Fruit fly (Drosophila melanogaster) whole organism, wandering third instar larva: ENCODE measurements around the gene eIF5B.

Experiments
- Abd-B ChIP-seq: fragments of >200 bp; optimal IDR thresholded peaks from 2 replicates; lab custom pipeline; 2017; ENCODE audit warnings: missing biosample characterization, missing genetic modification characterization
- CG32264 ChIP-seq: fragments of 200-800 bp; sonication (Bioruptor generic); optimal IDR thresholded peaks from 2 replicates; lab custom pipeline; 2016; ENCODE audit warnings: missing biosample characterization, missing genetic modification characterization
- CG9705 ChIP-seq: fragments of 200-800 bp; sonication (Bioruptor generic); optimal IDR thresholded peaks from 2 replicates; lab custom pipeline; 2018; ENCODE audit warnings: missing biosample characterization, mild to moderate bottlenecking, missing genetic modification characterization
- CrebA ChIP-seq: fragments of 200-800 bp; sonication (Bioruptor generic); optimal IDR thresholded peaks from 2 replicates; lab custom pipeline; 2016; ENCODE audit warnings: missing biosample characterization, mild to moderate bottlenecking, missing genetic modification characterization, borderline replicate concordance
- Dfd ChIP-seq: fragments of >200 bp; optimal IDR thresholded peaks from 2 replicates; lab custom pipeline; 2017; ENCODE audit warnings: missing biosample characterization, missing genetic modification characterization
- Dif ChIP-seq: fragments of 200-275, 200-300 bp; sonication (Bioruptor generic); optimal IDR thresholded peaks from 2 replicates; lab custom pipeline; 2018; ENCODE audit warnings: missing biosample characterization, missing genetic modification characterization; ENCODE audit not compliant: partially characterized antibody
- GATAd ChIP-seq: sonication (Bioruptor generic); optimal IDR thresholded peaks from 2 replicates; lab custom pipeline; 2016; ENCODE audit warnings: missing biosample characterization, missing genetic modification characterization
- HLH106 ChIP-seq: fragments of 200-800 bp; optimal IDR thresholded peaks from 3 replicates; lab custom pipeline; 2019; ENCODE audit warnings: missing biosample characterization, mild to moderate bottlenecking, missing genetic modification characterization, moderate library complexity
- Hnf4 ChIP-seq: fragments of 200-800 bp; sonication (Bioruptor generic); optimal IDR thresholded peaks from 2 replicates; lab custom pipeline; 2016; ENCODE audit warnings: missing biosample characterization, mild to moderate bottlenecking, missing genetic modification characterization
- Hr78 ChIP-seq: fragments of >200 bp; optimal IDR thresholded peaks from 2 replicates; lab custom pipeline; 2017; ENCODE audit warnings: missing biosample characterization, missing genetic modification characterization
- Hr83 ChIP-seq: fragments of 200-300 bp; sonication (Bioruptor generic); optimal IDR thresholded peaks from 2 replicates; lab custom pipeline; 2016; ENCODE audit warnings: missing biosample characterization, mild to moderate bottlenecking, missing genetic modification characterization, moderate library complexity; ENCODE audit not compliant: poor library complexity, severe bottlenecking
- Jra ChIP-seq: sonication (Bioruptor generic); optimal IDR thresholded peaks from 2 replicates; lab custom pipeline; 2016; ENCODE audit warnings: missing biosample characterization, missing genetic modification characterization
- Mio ChIP-seq: sonication (Bioruptor generic); optimal IDR thresholded peaks from 2 replicates; lab custom pipeline; 2016; ENCODE audit warnings: missing biosample characterization, missing genetic modification characterization
- Myc ChIP-seq: fragments of >200 bp; optimal IDR thresholded peaks from 2 replicates; lab custom pipeline; 2017
- N ChIP-seq: fragments of >200 bp; optimal IDR thresholded peaks from 2 replicates; lab custom pipeline; 2018; ENCODE audit warnings: missing biosample characterization, missing external identifiers, missing genetic modification characterization
- OdsH ChIP-seq: fragments of 200-800 bp; sonication (Bioruptor generic); optimal IDR thresholded peaks from 2 replicates; lab custom pipeline; 2016; ENCODE audit warnings: missing biosample characterization, mild to moderate bottlenecking, missing genetic modification characterization
- Rel ChIP-seq, 2 experiments: fragments of 200-800 bp; sonication (Bioruptor generic) in 1 of 2; optimal IDR thresholded peaks; 2 replicates in 1 of 2; 3 replicates in 1 of 2; lab custom pipeline; 2016 to 2019; ENCODE audit warnings: mild to moderate bottlenecking in 2 of 2, missing biosample characterization in 2 of 2, missing genetic modification characterization in 2 of 2, moderate library complexity in 1 of 2
- Sp1 ChIP-seq: fragments of 200-800 bp; sonication (Bioruptor generic); optimal IDR thresholded peaks from 3 replicates; lab custom pipeline; 2019; ENCODE audit warnings: missing biosample characterization, mild to moderate bottlenecking, missing genetic modification characterization, moderate library complexity
- Vsx2 ChIP-seq: fragments of 200-300, 225-300 bp; sonication (Bioruptor generic); optimal IDR thresholded peaks from 2 replicates; lab custom pipeline; 2018; ENCODE audit warnings: missing biosample characterization, missing genetic modification characterization; ENCODE audit not compliant: partially characterized antibody
- br ChIP-seq: fragments of 200-800 bp; sonication (Bioruptor generic); optimal IDR thresholded peaks from 2 replicates; lab custom pipeline; 2016; ENCODE audit warnings: missing biosample characterization, missing genetic modification characterization
- brk ChIP-seq: fragments of 200-800 bp; sonication (Bioruptor generic); optimal IDR thresholded peaks from 2 replicates; lab custom pipeline; 2016; ENCODE audit warnings: missing biosample characterization, mild to moderate bottlenecking, missing genetic modification characterization
- dl ChIP-seq, 2 experiments: fragments of 175-275, 200-275 bp in 1 of 2; fragments of 200-275 bp in 1 of 2; sonication (Bioruptor generic); optimal IDR thresholded peaks; lab custom pipeline; 2018; ENCODE audit warnings: mild to moderate bottlenecking in 2 of 2, missing biosample characterization in 2 of 2, missing genetic modification characterization in 2 of 2, moderate library complexity in 2 of 2; ENCODE audit not compliant: partially characterized antibody in 2 of 2, insufficient read depth in 1 of 2
- dmrt93B ChIP-seq: fragments of 200-800 bp; sonication (Bioruptor generic); optimal IDR thresholded peaks from 2 replicates; lab custom pipeline; 2018; ENCODE audit warnings: missing biosample characterization, mild to moderate bottlenecking, missing genetic modification characterization
- dsf ChIP-seq: sonication (Bioruptor generic); optimal IDR thresholded peaks from 2 replicates; lab custom pipeline; 2016; ENCODE audit warnings: missing biosample characterization, missing genetic modification characterization, borderline replicate concordance
- ey ChIP-seq: fragments of 200-800 bp; sonication (Bioruptor generic); optimal IDR thresholded peaks from 2 replicates; lab custom pipeline; 2016; ENCODE audit warnings: missing biosample characterization, missing genetic modification characterization
- foxo ChIP-seq, 2 experiments: fragments of 200-800 bp; sonication (Bioruptor generic); optimal IDR thresholded peaks; 2 replicates in 1 of 2; 3 replicates in 1 of 2; lab custom pipeline; 2016 to 2017; ENCODE audit warnings: missing biosample characterization in 2 of 2, missing genetic modification characterization in 2 of 2
- fru ChIP-seq: fragments of 200-800 bp; sonication (Bioruptor generic); optimal IDR thresholded peaks from 3 replicates; lab custom pipeline; 2016; ENCODE audit warnings: missing biosample characterization, mild to moderate bottlenecking, missing genetic modification characterization
- h ChIP-seq: fragments of 200-800 bp; sonication (Bioruptor generic); optimal IDR thresholded peaks from 3 replicates; lab custom pipeline; 2016; ENCODE audit warnings: missing biosample characterization, mild to moderate bottlenecking, missing genetic modification characterization
- jim ChIP-seq: fragments of 175-275, 200-325 bp; sonication (Bioruptor generic); optimal IDR thresholded peaks from 2 replicates; lab custom pipeline; 2016; ENCODE audit warnings: missing biosample characterization, mild to moderate bottlenecking, missing genetic modification characterization
- lola ChIP-seq: fragments of >200 bp; optimal IDR thresholded peaks from 2 replicates; lab custom pipeline; 2017; ENCODE audit warnings: missing biosample characterization, missing genetic modification characterization
- pan ChIP-seq: fragments of >200 bp; optimal IDR thresholded peaks from 2 replicates; lab custom pipeline; 2017
- psq ChIP-seq: fragments of 200-800 bp; sonication (Bioruptor generic); optimal IDR thresholded peaks from 3 replicates; lab custom pipeline; 2017; ENCODE audit warnings: missing biosample characterization, mild to moderate bottlenecking, missing genetic modification characterization, moderate library complexity
- rgr ChIP-seq: fragments of 200-800 bp; sonication (Bioruptor generic); optimal IDR thresholded peaks from 3 replicates; lab custom pipeline; 2016; ENCODE audit warnings: missing biosample characterization, mild to moderate bottlenecking, missing genetic modification characterization
- sage ChIP-seq: fragments of 200-800 bp; sonication (Bioruptor generic); optimal IDR thresholded peaks from 2 replicates; lab custom pipeline; 2016; ENCODE audit warnings: missing biosample characterization, mild to moderate bottlenecking, missing genetic modification characterization
- sv ChIP-seq: fragments of 200-800 bp; sonication (Bioruptor generic); optimal IDR thresholded peaks from 3 replicates; lab custom pipeline; 2016; ENCODE audit warnings: missing biosample characterization, missing genetic modification characterization
- tai ChIP-seq: sonication (Bioruptor generic); optimal IDR thresholded peaks from 2 replicates; lab custom pipeline; 2016; ENCODE audit warnings: missing biosample characterization, missing genetic modification characterization
- usp ChIP-seq: fragments of >200 bp; optimal IDR thresholded peaks from 2 replicates; lab custom pipeline; 2017; ENCODE audit warnings: missing biosample characterization, missing genetic modification characterization
- woc ChIP-seq: sonication (Bioruptor generic); optimal IDR thresholded peaks from 2 replicates; lab custom pipeline; 2016; ENCODE audit warnings: missing biosample characterization, mild to moderate bottlenecking, missing genetic modification characterization

Gene eIF5B

DNA sequence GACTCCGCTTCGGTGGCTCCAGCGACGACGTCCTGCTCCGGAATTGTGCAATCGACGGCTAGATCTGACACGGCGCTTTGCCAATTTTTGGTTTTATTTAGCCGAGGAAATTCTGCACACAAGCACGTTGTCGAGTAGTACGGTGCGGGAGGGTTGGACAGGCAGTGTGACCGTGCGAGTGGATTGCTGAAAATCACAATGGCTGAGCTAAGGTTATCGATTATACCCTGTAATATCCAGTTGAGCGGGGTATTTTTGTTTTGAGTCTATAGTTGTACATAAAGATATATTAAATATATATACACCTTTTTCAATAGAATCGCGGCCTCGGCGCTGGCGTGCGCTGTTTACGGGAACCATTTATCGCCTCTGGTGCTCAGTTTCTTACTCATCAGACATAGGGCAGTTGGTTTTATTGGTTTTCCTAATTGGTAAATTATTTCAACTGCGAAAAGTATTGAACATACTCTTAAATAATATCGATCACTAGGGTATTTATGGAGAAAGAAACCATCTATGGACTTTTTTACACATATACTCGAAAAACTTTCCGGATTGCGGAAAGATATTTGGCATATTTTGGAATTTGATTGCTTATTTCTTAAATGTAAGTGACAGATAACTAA, at the start of gene eIF5B:
eIF5B (minus strand) TSS at position 576 of the 626 bp plus-strand sequence.
- TF ChIP-seq lola (GFP tag; lab: Kevin White, UChicago) (no peak), h (peak; percentile 58), Mio (no peak), Jra (GFP tag; lab: Kevin White, UChicago) (no peak), tai (GFP tag; lab: Kevin White, UChicago) (no peak), dsf (no peak), psq (GFP tag; lab: Kevin White, UChicago) (peak; percentile 73), Hr83 (GFP tag; lab: Kevin White, UChicago) (no peak), N (no peak), br (GFP tag; lab: Kevin White, UChicago) (peak; percentile 62), Dif (GFP tag; lab: Kevin White, UChicago) (no peak), GATAd (GFP tag; lab: Kevin White, UChicago) (no peak), ey (GFP tag; lab: Kevin White, UChicago) (peak; percentile 51), Hnf4 (GFP tag; lab: Kevin White, UChicago) (no peak), Rel (GFP tag; optimal IDR thresholded peaks at IDR 0.05; lab: Kevin White, UChicago) (no peak), Rel (tag; optimal IDR thresholded peaks at IDR 0.05; lab: Kevin White, UChicago) (peak; percentile 65), sv (GFP tag; lab: Kevin White, UChicago) (peak; percentile 49), fru (GFP tag; lab: Kevin White, UChicago) (peak; percentile 67), dl (GFP tag; optimal IDR thresholded peaks at IDR 0.05; lab: Kevin White, UChicago; ENCODE audit: insufficient read depth in 1 of 2, partially characterized antibody in 2 of 2) (no peak), OdsH (peak; percentile 67), pan (lab: Kevin White, UChicago) (peak; percentile 71), CG9705 (peak; percentile 17), Hr78 (GFP tag; lab: Kevin White, UChicago) (no peak), Sp1 (GFP tag; lab: Kevin White, UChicago) (peak; percentile 83), CG32264 (GFP tag; lab: Kevin White, UChicago) (no peak), CrebA (no peak), usp (GFP tag; lab: Kevin White, UChicago) (no peak), woc (GFP tag; lab: Kevin White, UChicago) (peak; percentile 66), foxo (GFP tag; optimal IDR thresholded peaks at IDR 0.05; lab: Kevin White, UChicago) (peak in 1 of 2 experiments; percentile 80), dmrt93B (GFP tag; lab: Kevin White, UChicago) (peak; percentile 67), sage (GFP tag; lab: Kevin White, UChicago) (no peak), rgr (peak; percentile 78), Myc (lab: Kevin White, UChicago) (no peak), brk (GFP tag; lab: Kevin White, UChicago) (no peak), Vsx2 (GFP tag; lab: Kevin White, UChicago) (no peak), HLH106 (tag; lab: Kevin White, UChicago) (peak; percentile 81), jim (GFP tag; lab: Kevin White, UChicago) (no peak), Abd-B (GFP tag; lab: Kevin White, UChicago) (no peak), Dfd (GFP tag; lab: Kevin White, UChicago) (no peak)

DNA sequence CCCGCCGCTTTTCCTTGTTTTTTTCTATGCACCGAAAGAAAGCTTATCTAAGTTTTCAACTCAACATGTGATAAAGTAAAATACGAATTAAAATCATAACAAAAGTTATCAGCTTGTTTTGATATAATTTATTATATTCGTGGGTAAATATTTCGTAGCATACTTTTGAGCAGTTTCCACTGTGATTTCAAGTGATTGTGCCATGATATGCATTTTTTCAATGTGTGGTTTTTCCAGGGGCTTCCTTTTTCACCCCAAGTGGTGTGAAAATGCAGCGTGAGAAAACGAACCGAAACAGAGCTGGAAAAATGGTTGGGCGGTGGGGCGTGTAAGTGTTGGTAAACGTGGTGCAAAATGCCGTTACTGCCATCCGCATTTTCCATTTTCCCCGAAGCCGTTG, 42.5 kb upstream of the eIF5B start:
- TF ChIP-seq rgr, result no peak
- no peak for TF ChIP-seq sv (GFP tag; lab: Kevin White, UChicago)
- TF ChIP-seq jim (GFP tag; lab: Kevin White, UChicago), result no peak
- no peak for TF ChIP-seq dl (GFP tag; optimal IDR thresholded peaks at IDR 0.05; lab: Kevin White, UChicago; ENCODE audit: insufficient read depth in 1 of 2, partially characterized antibody in 2 of 2)
- no peak for TF ChIP-seq Vsx2 (GFP tag; lab: Kevin White, UChicago)
- no peak for TF ChIP-seq Sp1 (GFP tag; lab: Kevin White, UChicago)
- no peak for TF ChIP-seq psq (GFP tag; lab: Kevin White, UChicago)
- no peak for TF ChIP-seq brk (GFP tag; lab: Kevin White, UChicago)
- TF ChIP-seq Dif (GFP tag; lab: Kevin White, UChicago), result no peak
- no peak for TF ChIP-seq Hr83 (GFP tag; lab: Kevin White, UChicago)
- TF ChIP-seq dsf, result no peak
- TF ChIP-seq GATAd (GFP tag; lab: Kevin White, UChicago), result no peak
- no peak for TF ChIP-seq sage (GFP tag; lab: Kevin White, UChicago)
- no peak for TF ChIP-seq tai (GFP tag; lab: Kevin White, UChicago)
- no peak for TF ChIP-seq ey (GFP tag; lab: Kevin White, UChicago)
- no peak for TF ChIP-seq usp (GFP tag; lab: Kevin White, UChicago)
- no peak for TF ChIP-seq h
- TF ChIP-seq Abd-B (GFP tag; lab: Kevin White, UChicago), result no peak
- TF ChIP-seq CG32264 (GFP tag; lab: Kevin White, UChicago), result no peak
- TF ChIP-seq OdsH, result no peak
